Worm (Caenorhabditis elegans): ENCODE results near the gene ikke-1.
A peak's percentile ranks its signal among the peaks of the same experiment; 100 is the strongest.

Gene ikke-1

DNA sequence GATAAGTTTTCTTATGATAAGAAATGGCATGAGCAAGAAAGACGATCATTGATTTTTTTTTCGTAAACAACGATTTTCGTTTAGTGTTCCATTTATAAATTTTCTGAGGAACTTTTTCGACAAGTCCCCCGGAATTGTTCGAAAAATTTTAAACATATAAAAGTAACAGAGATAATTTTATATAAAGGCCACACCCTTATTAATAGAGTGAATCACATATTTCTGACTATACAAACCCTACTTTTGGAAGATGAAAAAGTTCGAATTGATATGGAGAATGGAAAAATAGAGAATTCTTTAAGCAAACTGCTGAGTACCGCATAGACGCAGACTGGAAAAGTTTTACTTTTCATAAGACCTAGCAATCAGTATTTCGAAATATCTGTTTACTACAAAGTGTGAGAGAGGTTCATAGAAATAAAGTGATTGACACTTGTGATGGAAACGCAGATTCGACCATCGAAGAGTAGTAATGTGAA is 658 bp upstream of the ikke-1 start (continued):
- TF ChIP-seq nhr-237 (tag; optimal IDR thresholded peaks at IDR 0.05) (peak; percentile 91), fos-1 (tag; optimal IDR thresholded peaks at IDR 0.05) (no peak), mdl-1 (tag; optimal IDR thresholded peaks at IDR 0.05) (peak in 1 of 2 experiments; percentile 63), alr-1 (tag; optimal IDR thresholded peaks at IDR 0.05; ENCODE audit: borderline replicate concordance) (no peak), snu-23 (GFP tag; optimal IDR thresholded peaks at IDR 0.05) (peak; percentile 89), rnt-1 (tag; optimal IDR thresholded peaks at IDR 0.05) (peak; percentile 75), dpl-1 (GFP tag; optimal IDR thresholded peaks at IDR 0.05) (peak; percentile 46 to 56 (median 54)), nhr-71 (tag; optimal IDR thresholded peaks at IDR 0.05) (peak; percentile 93), unc-86 (tag; optimal IDR thresholded peaks at IDR 0.05) (peak; percentile 4), lir-3 (tag; optimal IDR thresholded peaks at IDR 0.05; ENCODE audit: poor library complexity) (peak; percentile 35), hlh-17 (GFP tag; optimal IDR thresholded peaks at IDR 0.05; ENCODE audit: borderline replicate concordance) (no peak), sox-4 (tag; optimal IDR thresholded peaks at IDR 0.05) (peak; percentile 11), fkh-8 (tag; optimal IDR thresholded peaks at IDR 0.05) (peak; percentile 75), nhr-28 (tag; optimal IDR thresholded peaks at IDR 0.05) (no peak), lsy-2 (tag; optimal IDR thresholded peaks at IDR 0.05) (peak; percentile 79 to 87), lin-14 (GFP tag; optimal IDR thresholded peaks at IDR 0.05) (peak; percentile 81), snpc-4 (tag; optimal IDR thresholded peaks at IDR 0.05) (peak; percentile 47), ceh-63 (GFP tag; optimal IDR thresholded peaks at IDR 0.05) (no peak), nhr-90 (tag; optimal IDR thresholded peaks at IDR 0.05; ENCODE audit: poor library complexity) (peak; percentile 70), mep-1 (tag; optimal IDR thresholded peaks at IDR 0.05) (peak; percentile 98), lin-35 (GFP tag; optimal IDR thresholded peaks at IDR 0.05) (peak; percentile 50 to 87), tlp-1 (tag; optimal IDR thresholded peaks at IDR 0.05) (no peak), nhr-12 (tag; optimal IDR thresholded peaks at IDR 0.05) (no peak), xbp-1 (tag; optimal IDR thresholded peaks at IDR 0.05) (peak; percentile 64), lin-13 (GFP tag; optimal IDR thresholded peaks at IDR 0.05) (peak; percentile 73), tbx-2 (tag; optimal IDR thresholded peaks at IDR 0.05) (peak; percentile 6), aly-2 (tag; optimal IDR thresholded peaks at IDR 0.05) (peak; percentile 99), isw-1 (GFP tag; IDR thresholded peaks at IDR 0.05) (peak; percentile 45), swsn-7 (tag; optimal IDR thresholded peaks at IDR 0.05) (peak; percentile 84), ceh-82 (tag; optimal IDR thresholded peaks at IDR 0.05) (peak in 1 of 3 experiments; percentile 58), unc-62 (GFP tag; optimal IDR thresholded peaks at IDR 0.05) (no peak)

- no peak for TF ChIP-seq elt-2 (tag; optimal IDR thresholded peaks at IDR 0.05)
- TF ChIP-seq fkh-10 (GFP tag; optimal IDR thresholded peaks at IDR 0.05), result peak; percentile 57
- no peak for TF ChIP-seq snpc-4 (tag; optimal IDR thresholded peaks at IDR 0.05)
Measured at ce11 chrIII:9047260-9047659, 3.2 kb downstream of the ikke-1 start.

- TF ChIP-seq zag-1 (tag; optimal IDR thresholded peaks at IDR 0.05), result no peak
Measured at ce11 chrIII:9045838-9046237, 4.7 kb downstream of the ikke-1 start, which contains the start of gene R107.2. TSS of gene R107.2 (minus strand) at chrIII:9045938.

ce11 chrIII:9043200-9043599 is 7.3 kb downstream of the ikke-1 start, which contains the start of gene nac-2:
TSS of gene nac-2 (minus strand) at chrIII:9043300.
- TF ChIP-seq aha-1 (tag; optimal IDR thresholded peaks at IDR 0.05), result no peak
- TF ChIP-seq lin-15B (tag; optimal IDR thresholded peaks at IDR 0.05), result no peak
- no peak for TF ChIP-seq irx-1 (tag; optimal IDR thresholded peaks at IDR 0.05)
- no peak for TF ChIP-seq dpl-1 (GFP tag; optimal IDR thresholded peaks at IDR 0.05)
- TF ChIP-seq unc-30 (tag; optimal IDR thresholded peaks at IDR 0.05), result no peak
- no peak for TF ChIP-seq alr-1 (tag; optimal IDR thresholded peaks at IDR 0.05; ENCODE audit: borderline replicate concordance)
- TF ChIP-seq vab-15 (tag; optimal IDR thresholded peaks at IDR 0.05), result no peak
- TF ChIP-seq F16B12.6 (tag; optimal IDR thresholded peaks at IDR 0.05), result no peak
- TF ChIP-seq efl-3 (GFP tag; optimal IDR thresholded peaks at IDR 0.05), result no peak
- TF ChIP-seq nhr-237 (tag; optimal IDR thresholded peaks at IDR 0.05), result no peak
- no peak for TF ChIP-seq skn-1 (tag; optimal IDR thresholded peaks at IDR 0.05)
- TF ChIP-seq nhr-90 (tag; optimal IDR thresholded peaks at IDR 0.05; ENCODE audit: poor library complexity), result no peak
- no peak for TF ChIP-seq fkh-10 (GFP tag; optimal IDR thresholded peaks at IDR 0.05)
- no peak for TF ChIP-seq Y116A8C.19 (tag; optimal IDR thresholded peaks at IDR 0.05; ENCODE audit: borderline replicate concordance)
- no peak for TF ChIP-seq hlh-17 (GFP tag; optimal IDR thresholded peaks at IDR 0.05; ENCODE audit: borderline replicate concordance)

Measured in whole organism, L1 larva.